Worm (Caenorhabditis elegans): Measurements from ENCODE around the gene arle-14.
A peak's percentile ranks its signal among the peaks of the same experiment; 100 is the strongest.

The arle-14 gene

ce11 chrIII:5692690-5693089, at the start of gene arle-14, which contains the start of gene abi-1:
TSS of gene arle-14 (plus strand) at chrIII:5692906.
TSS of gene abi-1 (minus strand) at chrIII:5692740.
- TF ChIP-seq tbx-7 (tag; optimal IDR thresholded peaks at IDR 0.05) (no peak), unc-42 (tag; optimal IDR thresholded peaks at IDR 0.05) (peak; percentile 54), che-1 (tag; optimal IDR thresholded peaks at IDR 0.05) (no peak), Y22D7AL.16 (tag; optimal IDR thresholded peaks at IDR 0.05) (no peak), ceh-31 (tag; optimal IDR thresholded peaks at IDR 0.05) (peak; percentile 20), nfya-1 (tag; optimal IDR thresholded peaks at IDR 0.05) (peak; percentile 7), ttx-3 (tag; optimal IDR thresholded peaks at IDR 0.05) (peak; percentile 19), ets-4 (tag; optimal IDR thresholded peaks at IDR 0.05) (peak; percentile 11), odd-2 (tag; optimal IDR thresholded peaks at IDR 0.05) (no peak), pha-4 (tag; optimal IDR thresholded peaks at IDR 0.05) (no peak)

- TF ChIP-seq ceh-22 (tag; optimal IDR thresholded peaks at IDR 0.05) (no peak), elt-2 (tag; optimal IDR thresholded peaks at IDR 0.05) (no peak), pag-3 (tag; optimal IDR thresholded peaks at IDR 0.05; ENCODE audit: borderline replicate concordance) (no peak), ceh-31 (tag; optimal IDR thresholded peaks at IDR 0.05) (no peak), Y22D7AL.16 (tag; optimal IDR thresholded peaks at IDR 0.05) (no peak), hlh-30 (tag; optimal IDR thresholded peaks at IDR 0.05; ENCODE audit: insufficient read depth) (no peak), F13H6.1 (tag; optimal IDR thresholded peaks at IDR 0.05) (no peak), fkh-6 (tag; optimal IDR thresholded peaks at IDR 0.05) (no peak), ceh-18 (tag; optimal IDR thresholded peaks at IDR 0.05) (no peak), ceh-19 (GFP tag; optimal IDR thresholded peaks at IDR 0.05) (no peak), ceh-2 (tag; optimal IDR thresholded peaks at IDR 0.05) (no peak), eyg-1 (tag; optimal IDR thresholded peaks at IDR 0.05) (no peak), pax-1 (tag; optimal IDR thresholded peaks at IDR 0.05) (no peak), syd-9 (tag; optimal IDR thresholded peaks at IDR 0.05) (no peak), tbx-2 (tag; optimal IDR thresholded peaks at IDR 0.05) (no peak), dve-1 (tag; optimal IDR thresholded peaks at IDR 0.05) (no peak), sox-2 (GFP tag; IDR thresholded peaks at IDR 0.05) (no peak), ceh-9 (tag; optimal IDR thresholded peaks at IDR 0.05) (no peak), npax-4 (tag; optimal IDR thresholded peaks at IDR 0.05) (no peak), ceh-45 (GFP tag; IDR thresholded peaks at IDR 0.05) (no peak)
Measured at ce11 chrIII:5653692-5654105, 39.0 kb upstream of the arle-14 start.

- no peak for TF ChIP-seq K02D7.2 (tag; optimal IDR thresholded peaks at IDR 0.05)
- no peak for TF ChIP-seq lin-11 (tag; optimal IDR thresholded peaks at IDR 0.05)
- no peak for TF ChIP-seq ahr-1 (tag; optimal IDR thresholded peaks at IDR 0.05)
- no peak for TF ChIP-seq mec-3 (tag; optimal IDR thresholded peaks at IDR 0.05; ENCODE audit: borderline replicate concordance)
- TF ChIP-seq nfya-1 (tag; optimal IDR thresholded peaks at IDR 0.05), result no peak
- no peak for TF ChIP-seq syd-9 (tag; optimal IDR thresholded peaks at IDR 0.05)
- TF ChIP-seq ceh-6 (GFP tag; optimal IDR thresholded peaks at IDR 0.05), result no peak
- no peak for TF ChIP-seq che-1 (tag; optimal IDR thresholded peaks at IDR 0.05)
- no peak for TF ChIP-seq hlh-30 (tag; optimal IDR thresholded peaks at IDR 0.05; ENCODE audit: insufficient read depth)
- no peak for TF ChIP-seq ref-2 (tag; optimal IDR thresholded peaks at IDR 0.05)
- TF ChIP-seq ets-4 (tag; optimal IDR thresholded peaks at IDR 0.05), result no peak
Measured at ce11 chrIII:5656941-5657340, 35.8 kb upstream of the arle-14 start, which contains the start of gene sdz-21. TSS of gene sdz-21 (minus strand) at chrIII:5657041.

ce11 chrIII:5660976-5661375, 31.7 kb upstream of the arle-14 start, which contains the start of gene F54E7.6:
TSS of gene F54E7.6 (minus strand) at chrIII:5661085.
- no peak for TF ChIP-seq ceh-14 (tag; optimal IDR thresholded peaks at IDR 0.05)
- TF ChIP-seq elt-2 (tag; optimal IDR thresholded peaks at IDR 0.05), result peak; percentile 37
- TF ChIP-seq ceh-2 (tag; optimal IDR thresholded peaks at IDR 0.05), result no peak
- no peak for TF ChIP-seq pat-9 (tag; optimal IDR thresholded peaks at IDR 0.05)

All from whole organism, late embryonic.